In the genomic region with DNA sequence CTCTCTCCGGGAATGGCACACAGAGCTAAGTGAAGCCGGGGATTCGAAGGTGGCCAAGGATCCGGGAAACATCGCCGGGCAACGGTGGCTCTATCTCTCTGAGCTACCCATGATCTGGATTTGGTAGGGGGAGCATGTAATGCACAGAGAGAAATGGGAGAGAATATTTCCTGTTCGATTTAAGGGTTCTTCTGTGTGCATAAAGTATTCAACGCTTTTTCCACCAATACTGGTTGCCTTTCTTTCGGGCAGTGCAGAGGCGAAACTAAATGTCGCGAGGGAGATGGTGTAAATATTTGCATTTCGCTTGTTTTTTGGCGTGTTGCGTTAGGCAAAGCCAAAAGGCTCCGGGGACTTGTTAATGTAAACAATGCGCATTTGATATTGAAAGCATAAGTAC, we compare ENCODE assay signal across 1 fruit fly cellular context.
TF ChIP-seq lines count a peak whose summit lies in the region.

No protein-coding gene starts in this region.

TF ChIP-seq in whole organism, embryonic, 481 proteins besides CTCF, POLR2A, EP300 and RAD21 (continued from another document):
- TF ChIP-seq MTF-1 (GFP tag; optimal IDR thresholded peaks at IDR 0.05; lab: Kevin White, UChicago; ENCODE audit: borderline replicate concordance) = no peak
- TF ChIP-seq Sox102F (GFP tag; optimal IDR thresholded peaks at IDR 0.05; lab: Kevin White, UChicago) = peak; percentile 31
- TF ChIP-seq CG11504 (tag; optimal IDR thresholded peaks at IDR 0.05; lab: Kevin White, UChicago) = peak; percentile 35
- peak; percentile 22 for TF ChIP-seq CG12071 (GFP tag; optimal IDR thresholded peaks at IDR 0.05; lab: Kevin White, UChicago)
- peak; percentile 35 for TF ChIP-seq gem (tag; optimal IDR thresholded peaks at IDR 0.05; lab: Kevin White, UChicago)
- TF ChIP-seq az2 (GFP tag; optimal IDR thresholded peaks at IDR 0.05; lab: Kevin White, UChicago) = peak; percentile 12
- TF ChIP-seq ewg (GFP tag; optimal IDR thresholded peaks at IDR 0.05; lab: Kevin White, UChicago) = no peak
- TF ChIP-seq CG17385 (GFP tag; optimal IDR thresholded peaks at IDR 0.05; lab: Kevin White, UChicago) = peak; percentile 2
- no peak for TF ChIP-seq ems (GFP tag; optimal IDR thresholded peaks at IDR 0.05; lab: Kevin White, UChicago)
- peak; percentile 35 for TF ChIP-seq CG2678 (tag; optimal IDR thresholded peaks at IDR 0.05; lab: Kevin White, UChicago)
- peak; percentile 41; the same call in 1 of the 3 replicates for TF ChIP-seq dysf (GFP tag; IDR thresholded peaks at IDR 0.05; lab: Robert Waterston, UW)
- TF ChIP-seq bsh (GFP tag; optimal IDR thresholded peaks at IDR 0.05; lab: Kevin White, UChicago) = peak in 1 of 2 experiments; percentile 47
- peak; percentile 1 for TF ChIP-seq PHDP (tag; optimal IDR thresholded peaks at IDR 0.05; lab: Kevin White, UChicago)
- peak; percentile 5 for TF ChIP-seq caup (GFP tag; optimal IDR thresholded peaks at IDR 0.05; lab: Kevin White, UChicago; ENCODE audit: severe bottlenecking)
- no peak for TF ChIP-seq dati (GFP tag; IDR thresholded peaks at IDR 0.05; lab: Robert Waterston, UW)
- TF ChIP-seq Ada2b (GFP tag; IDR thresholded peaks at IDR 0.05; lab: Robert Waterston, UW) = no peak
- peak; percentile 26 for TF ChIP-seq CG17359 (tag; optimal IDR thresholded peaks at IDR 0.05; lab: Kevin White, UChicago)
- TF ChIP-seq CG7839 (tag; optimal IDR thresholded peaks at IDR 0.05; lab: Kevin White, UChicago) = peak; percentile 17
- no peak for TF ChIP-seq TFAM (GFP tag; optimal IDR thresholded peaks at IDR 0.05; lab: Kevin White, UChicago)
- TF ChIP-seq CG10979 (tag; optimal IDR thresholded peaks at IDR 0.05; lab: Kevin White, UChicago) = peak; percentile 32
- no peak for TF ChIP-seq br (optimal IDR thresholded peaks at IDR 0.05; lab: Kevin White, UChicago)
- no peak for TF ChIP-seq ac (GFP tag; optimal IDR thresholded peaks at IDR 0.05; lab: Kevin White, UChicago)
- TF ChIP-seq toy (GFP tag; IDR thresholded peaks at IDR 0.05; lab: Robert Waterston, UW) = no peak
- peak; percentile 20; the same call in 1 of the 4 replicates for TF ChIP-seq Gug (GFP tag; IDR thresholded peaks at IDR 0.05; lab: Robert Waterston, UW)
- TF ChIP-seq CG13424 (tag; optimal IDR thresholded peaks at IDR 0.05; lab: Kevin White, UChicago) = peak; percentile 21
- no peak for TF ChIP-seq klu (GFP tag; IDR thresholded peaks at IDR 0.05; lab: Robert Waterston, UW)
- peak; percentile 16; the same call in 1 of the 2 replicates for TF ChIP-seq ranshi (GFP tag; IDR thresholded peaks at IDR 0.05; lab: Robert Waterston, UW)
- no peak for TF ChIP-seq cas (GFP tag; IDR thresholded peaks at IDR 0.05; lab: Robert Waterston, UW)
- TF ChIP-seq slbo (GFP tag; IDR thresholded peaks at IDR 0.05; lab: Robert Waterston, UW) = peak; percentile 35; the same call in 1 of the 2 replicates
- no peak for TF ChIP-seq CG17328 (GFP tag; IDR thresholded peaks at IDR 0.05; lab: Robert Waterston, UW)
- TF ChIP-seq Sin3A (optimal IDR thresholded peaks at IDR 0.05; lab: Kevin White, UChicago) = no peak
- TF ChIP-seq CG13123 (GFP tag; optimal IDR thresholded peaks at IDR 0.05; lab: Kevin White, UChicago) = no peak
- peak; percentile 56 for TF ChIP-seq zf30C (GFP tag; optimal IDR thresholded peaks at IDR 0.05; lab: Kevin White, UChicago)
- TF ChIP-seq fd96Cb (tag; optimal IDR thresholded peaks at IDR 0.05; lab: Kevin White, UChicago) = peak; percentile 42
- peak; percentile 13 for TF ChIP-seq CG12769 (tag; optimal IDR thresholded peaks at IDR 0.05; lab: Kevin White, UChicago)
- no peak for TF ChIP-seq Dp (GFP tag; optimal IDR thresholded peaks at IDR 0.05; lab: Kevin White, UChicago)
- peak; percentile 18 for TF ChIP-seq Fer1 (GFP tag; optimal IDR thresholded peaks at IDR 0.05; lab: Kevin White, UChicago)
- TF ChIP-seq CG10654 (GFP tag; optimal IDR thresholded peaks at IDR 0.05; lab: Kevin White, UChicago) = no peak
- peak; percentile 52; the same call in 2 of the 3 replicates for TF ChIP-seq ci (GFP tag; IDR thresholded peaks at IDR 0.05; lab: Robert Waterston, UW)
- TF ChIP-seq vvl (GFP tag; IDR thresholded peaks at IDR 0.05; lab: Robert Waterston, UW) = 0 out of 2 replicates have a peak, but pooled peaks have one; percentile 25
- TF ChIP-seq CG1024 (GFP tag; IDR thresholded peaks at IDR 0.05; lab: Robert Waterston, UW) = no peak
- TF ChIP-seq Antp (GFP tag; optimal IDR thresholded peaks at IDR 0.05; lab: Kevin White, UChicago) = peak; percentile 33
- TF ChIP-seq lola (GFP tag; optimal IDR thresholded peaks at IDR 0.05; lab: Kevin White, UChicago) = no peak
- TF ChIP-seq CG10366 (GFP tag; IDR thresholded peaks at IDR 0.05; lab: Robert Waterston, UW) = peak; percentile 11; the same call in 1 of the 2 replicates
- no peak for TF ChIP-seq CG15269 (tag; optimal IDR thresholded peaks at IDR 0.05; lab: Kevin White, UChicago)
- no peak for TF ChIP-seq jing (GFP tag; optimal IDR thresholded peaks at IDR 0.05; lab: Kevin White, UChicago)
- peak; percentile 9 for TF ChIP-seq oc (tag; optimal IDR thresholded peaks at IDR 0.05; lab: Kevin White, UChicago)
- TF ChIP-seq CG10462 (GFP tag; optimal IDR thresholded peaks at IDR 0.05; lab: Kevin White, UChicago) = no peak
- TF ChIP-seq row (GFP tag; IDR thresholded peaks at IDR 0.05; lab: Robert Waterston, UW) = peak; percentile 66
- TF ChIP-seq CG8290 (GFP tag; optimal IDR thresholded peaks at IDR 0.05; lab: Kevin White, UChicago) = no peak
- peak in 1 of 2 experiments; percentile 29 for TF ChIP-seq CG8290 (tag; optimal IDR thresholded peaks at IDR 0.05; lab: Kevin White, UChicago)
- TF ChIP-seq CG18599 (GFP tag; optimal IDR thresholded peaks at IDR 0.05; lab: Kevin White, UChicago) = peak; percentile 57
- TF ChIP-seq Hsf (GFP tag; optimal IDR thresholded peaks at IDR 0.05; lab: Kevin White, UChicago) = peak; percentile 1
- TF ChIP-seq Ets65A (GFP tag; lab: Kevin White, UChicago) = peak; percentile 43
- TF ChIP-seq onecut (GFP tag; IDR thresholded peaks at IDR 0.05; lab: Robert Waterston, UW) = peak; percentile 12; the same call in 1 of the 2 replicates
- TF ChIP-seq ATbp (GFP tag; optimal IDR thresholded peaks at IDR 0.05; lab: Kevin White, UChicago) = peak; percentile 27
- no peak for TF ChIP-seq GATAe (GFP tag; conservative IDR thresholded peaks at IDR 0.05; lab: Robert Waterston, UW)
- no peak for TF ChIP-seq CG13775 (GFP tag; optimal IDR thresholded peaks at IDR 0.05; lab: Kevin White, UChicago)
- TF ChIP-seq gcm (GFP tag; optimal IDR thresholded peaks at IDR 0.05; lab: Kevin White, UChicago) = no peak
- TF ChIP-seq CG4820 (GFP tag; optimal IDR thresholded peaks at IDR 0.05; lab: Kevin White, UChicago) = no peak
- TF ChIP-seq lab (GFP tag; optimal IDR thresholded peaks at IDR 0.05; lab: Kevin White, UChicago) = peak; percentile 38
- peak; percentile 69 for TF ChIP-seq Med (GFP tag; lab: Kevin White, UChicago)
- peak; percentile 12 for TF ChIP-seq CG2712 (tag; optimal IDR thresholded peaks at IDR 0.05; lab: Kevin White, UChicago)
- no peak for TF ChIP-seq tup (GFP tag; optimal IDR thresholded peaks at IDR 0.05; lab: Kevin White, UChicago)
- TF ChIP-seq dmrt99B (tag; optimal IDR thresholded peaks at IDR 0.05; lab: Kevin White, UChicago) = peak; percentile 48
- peak in 1 of 2 experiments; percentile 31 for TF ChIP-seq Hr51 (GFP tag; optimal IDR thresholded peaks at IDR 0.05; lab: Kevin White, UChicago)
- peak; percentile 19 for TF ChIP-seq Blimp-1 (GFP tag; optimal IDR thresholded peaks at IDR 0.05; lab: Kevin White, UChicago)
- peak; percentile 42 for TF ChIP-seq CG1603 (tag; optimal IDR thresholded peaks at IDR 0.05; lab: Kevin White, UChicago)
TF ChIP-seq in whole organism, embryonic: peak in this region for 50.
